Worm (Caenorhabditis elegans) whole organism, midembryonic: Measurements from ENCODE around the gene srd-34.

Experiments used
- T22C8.4 ChIP-seq: fragments of 200-800 bp; sonication (Bioruptor generic); IDR thresholded peaks from 2 replicates; pipeline ENCODE4 v1.3.6; 2022; ENCODE audit warnings: missing genetic modification characterization, missing compliant biosample characterization
- cog-1 ChIP-seq: sonication (generic microtip); optimal IDR thresholded peaks from 2 replicates; lab custom pipeline; 2016; ENCODE audit warnings: missing genetic modification characterization, missing compliant biosample characterization
- flt-1 ChIP-seq: fragments of 200-800 bp; sonication (Bioruptor generic); IDR thresholded peaks from 2 replicates; pipeline ENCODE4 v1.3.6; 2022; ENCODE audit warnings: missing genetic modification characterization, missing compliant biosample characterization
- klf-2 ChIP-seq: fragments of 200-800 bp; sonication (Bioruptor generic); conservative IDR thresholded peaks from 2 replicates; pipeline ENCODE4 v1.3.6; 2022; ENCODE audit warnings: missing genetic modification reagents, missing genetic modification characterization, missing compliant biosample characterization
- med-1 ChIP-seq: sonication (generic microtip); optimal IDR thresholded peaks from 2 replicates; lab custom pipeline; 2017; ENCODE audit warnings: missing genetic modification characterization, mild to moderate bottlenecking, missing compliant biosample characterization, antibody characterized with exemption, missing genetic modification reagents; ENCODE audit not compliant: insufficient read depth
- ref-1 ChIP-seq: fragments of 200-800 bp; sonication (Bioruptor generic); conservative IDR thresholded peaks from 2 replicates; pipeline ENCODE4 v1.3.6; 2022; ENCODE audit warnings: missing genetic modification reagents, missing genetic modification characterization, missing compliant biosample characterization
- tab-1 ChIP-seq: fragments of 200-800 bp; sonication (Bioruptor generic); IDR thresholded peaks from 2 replicates; pipeline ENCODE4 v1.3.6; 2022; ENCODE audit warnings: missing genetic modification characterization, missing compliant biosample characterization
- ztf-23 ChIP-seq: fragments of 200-800 bp; sonication (Bioruptor generic); IDR thresholded peaks from 2 replicates; pipeline ENCODE4 v1.3.6; 2022; ENCODE audit warnings: missing genetic modification reagents, missing genetic modification characterization, missing compliant biosample characterization
- ztf-29 ChIP-seq: fragments of 200-800 bp; sonication (Bioruptor generic); IDR thresholded peaks from 2 replicates; pipeline ENCODE4 v1.3.6; 2022; ENCODE audit warnings: missing genetic modification reagents, missing genetic modification characterization, missing compliant biosample characterization

srd-34 gene

DNA sequence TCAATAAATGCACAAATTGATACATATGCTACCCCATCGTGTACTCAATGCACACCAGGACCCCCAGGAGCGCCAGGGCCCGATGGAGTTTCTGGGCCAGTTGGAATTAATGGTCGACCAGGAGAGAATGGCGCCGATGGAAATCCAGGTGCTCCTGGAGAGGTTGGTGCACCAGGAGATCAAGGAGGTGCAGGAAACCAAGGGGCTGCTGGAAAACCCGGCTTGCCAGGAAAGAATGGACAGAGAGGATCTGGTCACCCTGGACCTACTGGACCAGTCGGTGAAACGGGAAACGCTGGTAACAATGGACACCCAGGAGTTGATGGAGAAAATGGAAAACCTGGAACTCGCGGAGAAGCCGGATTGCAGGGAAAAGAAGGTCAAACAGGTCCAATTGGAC is 12.8 kb upstream of the srd-34 start:
- TF ChIP-seq med-1 (GFP tag; lab: Kevin White, UChicago) (no peak), ref-1 (GFP tag; lab: Robert Waterston, UW) (no peak), tab-1 (GFP tag; lab: Robert Waterston, UW) (no peak), klf-2 (GFP tag; lab: Robert Waterston, UW) (no peak), cog-1 (tag; lab: Kevin White, UChicago) (no peak), ztf-29 (no peak), T22C8.4 (GFP tag; lab: Robert Waterston, UW) (no peak), ztf-23 (GFP tag; lab: Robert Waterston, UW) (no peak), flt-1 (GFP tag; lab: Robert Waterston, UW) (no peak)

DNA sequence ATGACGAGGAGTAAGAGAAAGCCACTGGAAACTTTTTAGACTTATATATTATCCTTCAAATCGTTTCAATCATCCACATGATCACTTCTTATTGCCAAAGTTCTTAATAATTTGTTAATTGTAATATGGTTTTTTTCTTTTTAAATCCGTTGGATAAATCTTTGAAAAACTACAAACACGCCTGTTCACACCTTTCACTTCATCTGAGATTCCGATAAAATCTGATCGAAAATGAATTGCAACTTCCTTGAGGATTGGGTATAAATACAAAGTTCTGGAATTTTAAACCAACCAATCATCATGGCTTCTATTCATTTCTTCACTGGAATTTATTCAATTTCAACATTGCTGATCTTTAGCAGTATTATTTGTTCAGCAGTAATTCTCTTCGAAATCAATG is 11.7 kb upstream of the srd-34 start, which contains the start of gene col-152:
col-152 (plus strand) TSS at position 301 of the 400 bp plus-strand sequence.
- TF ChIP-seq ztf-29 (no peak), ztf-23 (GFP tag; lab: Robert Waterston, UW) (no peak), cog-1 (tag; lab: Kevin White, UChicago) (no peak), T22C8.4 (GFP tag; lab: Robert Waterston, UW) (no peak), klf-2 (GFP tag; lab: Robert Waterston, UW) (no peak), tab-1 (GFP tag; lab: Robert Waterston, UW) (no peak), flt-1 (GFP tag; lab: Robert Waterston, UW) (no peak), ref-1 (GFP tag; lab: Robert Waterston, UW) (no peak), med-1 (GFP tag; lab: Kevin White, UChicago) (no peak)

DNA sequence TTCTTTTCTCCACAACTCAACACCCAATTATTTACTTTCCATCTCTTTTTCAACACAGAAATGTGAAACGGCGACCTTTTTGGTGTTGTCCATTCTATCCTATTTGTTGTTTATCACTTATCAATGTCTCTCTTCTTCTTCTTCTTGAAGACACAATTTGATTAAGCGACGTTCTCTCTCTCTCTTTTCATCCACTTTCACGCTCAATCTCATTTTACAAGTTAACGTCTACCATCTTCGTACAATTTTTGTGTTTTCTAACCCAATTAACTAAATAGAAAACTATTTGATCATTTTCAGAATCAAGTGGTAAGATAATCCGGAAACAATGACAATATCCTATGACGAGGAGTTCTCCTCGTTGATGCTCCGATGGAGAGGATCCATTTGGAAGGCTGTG is 8.8 kb upstream of the srd-34 start, which contains the start of gene best-14:
best-14 (plus strand) TSS at position 301 of the 400 bp plus-strand sequence.
- TF ChIP-seq ref-1 (GFP tag; lab: Robert Waterston, UW) = no peak

DNA sequence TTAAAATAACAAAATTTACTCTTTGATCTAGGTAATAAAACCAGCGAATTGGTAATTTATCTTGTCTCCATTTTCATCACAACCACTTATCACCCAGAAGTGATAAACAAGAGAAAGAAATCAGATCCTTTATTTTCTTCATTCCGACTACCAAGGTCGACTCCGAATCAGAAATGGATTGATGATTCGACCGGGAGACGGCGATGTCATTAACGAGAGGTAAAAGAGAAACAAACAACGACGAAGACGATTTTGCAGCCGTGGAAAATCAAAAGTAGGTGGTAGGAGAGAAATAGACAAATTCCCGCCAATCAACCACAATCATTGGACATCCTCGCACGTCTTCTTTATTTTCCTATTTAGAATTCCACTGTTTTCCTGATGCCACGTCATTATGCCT is 8.2 kb upstream of the srd-34 start:
- no peak for TF ChIP-seq ref-1 (GFP tag; lab: Robert Waterston, UW)
- no peak for TF ChIP-seq ztf-23 (GFP tag; lab: Robert Waterston, UW)
- TF ChIP-seq T22C8.4 (GFP tag; lab: Robert Waterston, UW) = no peak
- no peak for TF ChIP-seq cog-1 (tag; lab: Kevin White, UChicago)
- TF ChIP-seq klf-2 (GFP tag; lab: Robert Waterston, UW) = no peak
- no peak for TF ChIP-seq med-1 (GFP tag; lab: Kevin White, UChicago)

DNA sequence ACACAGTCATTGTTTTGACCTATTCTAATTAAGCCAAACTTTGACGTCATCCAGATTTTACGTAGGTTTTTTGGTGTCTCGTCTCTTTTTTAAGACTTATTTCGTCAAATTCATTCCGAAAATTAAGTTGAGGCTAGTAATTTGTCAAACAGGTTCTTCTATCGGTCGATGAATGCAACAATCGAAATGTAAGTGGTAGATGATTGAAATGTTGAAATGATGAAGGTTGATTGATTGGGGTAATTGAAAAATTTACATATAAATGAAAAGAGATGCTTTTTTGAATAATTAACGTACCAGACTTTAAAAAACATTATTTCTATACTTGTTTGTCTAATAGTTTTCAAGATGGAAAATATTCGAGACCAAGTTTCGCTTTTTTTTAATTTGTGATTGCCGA is 7.5 kb upstream of the srd-34 start:
- TF ChIP-seq flt-1 (GFP tag; lab: Robert Waterston, UW) (no peak), T22C8.4 (GFP tag; lab: Robert Waterston, UW) (no peak), tab-1 (GFP tag; lab: Robert Waterston, UW) (no peak), ztf-23 (GFP tag; lab: Robert Waterston, UW) (no peak), ztf-29 (no peak)

DNA sequence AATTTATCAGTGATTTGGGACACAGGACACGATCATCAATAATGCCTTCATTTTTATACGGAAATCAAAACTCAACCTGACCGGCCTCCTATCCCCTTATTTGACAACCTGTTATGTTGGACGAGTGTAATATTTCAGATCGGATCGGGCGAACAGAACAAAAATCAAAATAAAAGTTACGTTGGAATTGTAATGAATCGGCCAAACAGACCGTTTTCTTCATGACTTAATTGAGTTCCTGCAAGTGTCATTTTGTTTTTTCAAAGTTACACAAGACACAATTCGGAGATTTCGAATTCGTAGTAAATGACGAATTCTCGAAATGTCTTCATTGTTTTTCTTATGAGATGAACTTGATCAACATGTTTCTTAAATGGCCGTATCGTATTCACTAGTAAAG is 6.4 kb upstream of the srd-34 start, which contains the start of gene F32G8.3:
F32G8.3 (minus strand) TSS at position 101 of the 400 bp plus-strand sequence.
- TF ChIP-seq ztf-23 (GFP tag; lab: Robert Waterston, UW) (no peak), T22C8.4 (GFP tag; lab: Robert Waterston, UW) (no peak), cog-1 (tag; lab: Kevin White, UChicago) (no peak), ref-1 (GFP tag; lab: Robert Waterston, UW) (no peak), tab-1 (GFP tag; lab: Robert Waterston, UW) (no peak), flt-1 (GFP tag; lab: Robert Waterston, UW) (no peak), med-1 (GFP tag; lab: Kevin White, UChicago) (no peak), ztf-29 (no peak), klf-2 (GFP tag; lab: Robert Waterston, UW) (no peak)

DNA sequence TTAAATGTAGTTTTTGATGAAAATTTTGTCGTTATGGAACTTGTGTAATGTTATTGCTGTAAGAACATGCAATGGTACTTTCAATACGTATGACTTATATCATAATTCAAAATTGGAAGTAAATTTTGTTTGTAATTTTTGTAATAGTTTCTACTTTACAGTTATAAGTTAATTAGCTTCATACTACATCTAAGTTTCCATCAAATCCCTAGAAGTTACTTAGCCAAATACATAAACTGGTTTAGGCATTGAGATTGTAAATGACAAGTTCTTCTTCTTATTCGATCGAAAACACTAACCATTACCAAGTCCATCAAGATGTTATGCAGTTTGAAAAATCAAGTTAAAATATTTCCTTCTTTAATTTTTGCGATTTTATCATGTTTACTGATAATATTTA is 836 bp upstream of the srd-34 start, which contains the start of gene F32G8.2:
F32G8.2 (plus strand) TSS at position 301 of the 400 bp plus-strand sequence.
- TF ChIP-seq med-1 (GFP tag; lab: Kevin White, UChicago) (no peak), flt-1 (GFP tag; lab: Robert Waterston, UW) (no peak), tab-1 (GFP tag; lab: Robert Waterston, UW) (no peak), T22C8.4 (GFP tag; lab: Robert Waterston, UW) (no peak), ztf-23 (GFP tag; lab: Robert Waterston, UW) (no peak), klf-2 (GFP tag; lab: Robert Waterston, UW) (no peak), ref-1 (GFP tag; lab: Robert Waterston, UW) (no peak), cog-1 (tag; lab: Kevin White, UChicago) (no peak), ztf-29 (no peak)

DNA sequence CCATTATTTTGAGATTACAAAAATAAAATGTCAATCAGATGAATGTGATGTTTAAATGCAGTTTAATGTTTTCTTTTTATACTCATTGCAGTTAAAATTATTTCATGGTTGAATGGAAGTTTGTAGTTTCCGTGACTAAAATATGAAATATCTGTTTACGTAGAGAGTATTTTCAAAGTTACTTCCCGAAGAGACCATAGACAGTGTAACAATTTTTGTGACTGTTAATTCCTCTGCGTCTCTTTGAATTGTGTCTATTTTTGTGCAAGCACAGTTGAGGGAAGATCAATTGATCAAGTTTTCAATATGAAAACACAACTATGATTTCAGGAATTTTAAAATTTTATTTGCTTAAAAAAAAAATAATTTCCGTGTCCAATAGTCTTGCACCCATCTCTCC is 2.1 kb downstream of the srd-34 start, which contains the start of gene F25D1.5:
F25D1.5 (minus strand) TSS at position 35 of the 400 bp plus-strand sequence.
- no peak for TF ChIP-seq T22C8.4 (GFP tag; lab: Robert Waterston, UW)
- no peak for TF ChIP-seq cog-1 (tag; lab: Kevin White, UChicago)
- no peak for TF ChIP-seq ztf-29
- TF ChIP-seq ref-1 (GFP tag; lab: Robert Waterston, UW) = no peak
- TF ChIP-seq med-1 (GFP tag; lab: Kevin White, UChicago) = no peak
- TF ChIP-seq tab-1 (GFP tag; lab: Robert Waterston, UW) = no peak
- no peak for TF ChIP-seq ztf-23 (GFP tag; lab: Robert Waterston, UW)
- TF ChIP-seq flt-1 (GFP tag; lab: Robert Waterston, UW) = no peak
- TF ChIP-seq klf-2 (GFP tag; lab: Robert Waterston, UW) = no peak

DNA sequence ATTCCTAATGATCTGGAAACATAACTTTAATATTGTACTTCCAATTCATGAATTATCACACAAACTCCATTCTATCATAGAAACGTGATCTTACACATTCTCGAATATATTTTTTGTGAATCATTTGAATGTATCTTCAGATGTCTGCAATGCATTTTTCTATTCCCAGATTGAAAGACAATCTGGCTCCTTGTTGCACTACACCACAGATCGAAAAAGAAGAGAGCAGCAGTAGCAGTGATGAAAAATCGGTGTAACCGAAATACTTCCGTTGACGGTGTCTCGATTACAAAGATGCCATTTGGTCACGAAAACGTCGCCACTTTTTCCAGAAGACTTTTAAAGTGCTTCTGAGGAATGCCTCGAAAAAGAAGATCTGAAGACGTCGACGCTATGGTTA is 8.9 kb downstream of the srd-34 start, which contains the start of gene degt-1:
degt-1 (plus strand) TSS at position 301 of the 400 bp plus-strand sequence.
- TF ChIP-seq flt-1 (GFP tag; lab: Robert Waterston, UW) (no peak), ztf-29 (no peak), klf-2 (GFP tag; lab: Robert Waterston, UW) (no peak), tab-1 (GFP tag; lab: Robert Waterston, UW) (no peak), cog-1 (tag; lab: Kevin White, UChicago) (no peak), T22C8.4 (GFP tag; lab: Robert Waterston, UW) (no peak), ref-1 (GFP tag; lab: Robert Waterston, UW) (no peak), med-1 (GFP tag; lab: Kevin White, UChicago) (no peak), ztf-23 (GFP tag; lab: Robert Waterston, UW) (no peak)
